ENCODE assay signal across 2 fruit fly cellular contexts in the genomic region with DNA sequence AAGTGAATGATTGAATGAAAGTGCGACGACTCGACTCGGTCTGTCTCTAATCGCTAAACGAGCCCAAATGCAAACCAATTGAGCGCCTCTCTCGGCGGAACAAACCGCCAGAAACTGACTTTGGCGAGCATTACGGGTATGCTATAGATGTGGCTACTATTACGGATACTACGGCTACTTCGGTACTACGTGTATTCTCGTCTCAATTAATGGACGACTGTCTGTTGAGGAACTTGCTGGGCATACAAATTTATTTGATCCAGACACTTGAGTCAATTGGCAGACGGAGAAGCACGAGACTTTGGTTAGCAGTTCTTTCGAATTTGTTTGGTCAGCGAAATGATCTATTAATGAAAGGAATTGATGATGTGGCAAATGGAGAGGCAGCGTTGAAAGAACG.
TF ChIP-seq lines count a peak whose summit lies in the region.

No protein-coding gene starts in this region.

- TF ChIP-seq CTCF in whole organism, embryonic (GFP tag; optimal IDR thresholded peaks at IDR 0.05; lab: Kevin White, UChicago) = no peak

TF ChIP-seq in whole organism, adult, 20 proteins besides CTCF, POLR2A, EP300 and RAD21:
- peak; percentile 11 for TF ChIP-seq kay (GFP tag; lab: Kevin White, UChicago; ENCODE audit: borderline replicate concordance)
- TF ChIP-seq tj (GFP tag; optimal IDR thresholded peaks at IDR 0.05; lab: Kevin White, UChicago) = peak; percentile 89
- no peak for TF ChIP-seq CG11617 (GFP tag; optimal IDR thresholded peaks at IDR 0.05; lab: Kevin White, UChicago)

TF ChIP-seq in whole organism, embryonic, 481 proteins besides CTCF, POLR2A, EP300 and RAD21:
- TF ChIP-seq Poxn (GFP tag; IDR thresholded peaks at IDR 0.05; lab: Robert Waterston, UW) (no peak), HmgD (GFP tag; optimal IDR thresholded peaks at IDR 0.05; lab: Kevin White, UChicago) (no peak), CG9727 (GFP tag; optimal IDR thresholded peaks at IDR 0.05; lab: Kevin White, UChicago) (no peak), Xrp1 (GFP tag; IDR thresholded peaks at IDR 0.05; lab: Robert Waterston, UW) (no peak), nerfin-2 (GFP tag; IDR thresholded peaks at IDR 0.05; lab: Robert Waterston, UW; ENCODE audit: partially characterized antibody) (no peak), Meics (GFP tag; optimal IDR thresholded peaks at IDR 0.05; lab: Kevin White, UChicago) (peak; percentile 71), nau (GFP tag; optimal IDR thresholded peaks at IDR 0.05; lab: Kevin White, UChicago) (no peak), Xbp1 (GFP tag; optimal IDR thresholded peaks at IDR 0.05; lab: Kevin White, UChicago) (no peak), seq (GFP tag; IDR thresholded peaks at IDR 0.05; lab: Robert Waterston, UW) (no peak), Pdp1 (GFP tag; optimal IDR thresholded peaks at IDR 0.05; lab: Kevin White, UChicago) (peak in 1 of 2 experiments; percentile 22), wdn (GFP tag; IDR thresholded peaks at IDR 0.05; lab: Robert Waterston, UW) (no peak), CG7271 (tag; optimal IDR thresholded peaks at IDR 0.05; lab: Kevin White, UChicago) (no peak), lmd (GFP tag; IDR thresholded peaks at IDR 0.05; lab: Robert Waterston, UW) (no peak), Abd-B (GFP tag; optimal IDR thresholded peaks at IDR 0.05; lab: Kevin White, UChicago) (no peak), CoRest (tag; optimal IDR thresholded peaks at IDR 0.05; lab: Kevin White, UChicago) (no peak), CG8290 (GFP tag; optimal IDR thresholded peaks at IDR 0.05; lab: Kevin White, UChicago) (no peak), CG8290 (tag; optimal IDR thresholded peaks at IDR 0.05; lab: Kevin White, UChicago) (no peak), gem (tag; optimal IDR thresholded peaks at IDR 0.05; lab: Kevin White, UChicago) (peak; percentile 10), Neu2 (GFP tag; optimal IDR thresholded peaks at IDR 0.05; lab: Kevin White, UChicago; ENCODE audit: borderline replicate concordance) (no peak), psq (GFP tag; optimal IDR thresholded peaks at IDR 0.05; lab: Kevin White, UChicago) (no peak), CG1602 (GFP tag; optimal IDR thresholded peaks at IDR 0.05; lab: Kevin White, UChicago) (no peak), cwo (GFP tag; optimal IDR thresholded peaks at IDR 0.05; lab: Kevin White, UChicago) (peak; percentile 58), CG11093 (GFP tag; IDR thresholded peaks at IDR 0.05; lab: Robert Waterston, UW) (no peak), Lhr (GFP tag; optimal IDR thresholded peaks at IDR 0.05; lab: Kevin White, UChicago) (no peak), Jarid2 (GFP tag; optimal IDR thresholded peaks at IDR 0.05; lab: Kevin White, UChicago) (no peak), Sry-δ (GFP tag; optimal IDR thresholded peaks at IDR 0.05; lab: Kevin White, UChicago) (no peak), Ptx1 (GFP tag; IDR thresholded peaks at IDR 0.05; lab: Robert Waterston, UW) (no peak), HmgZ (tag; optimal IDR thresholded peaks at IDR 0.05; lab: Kevin White, UChicago) (no peak), tap (tag; optimal IDR thresholded peaks at IDR 0.05; lab: Kevin White, UChicago) (no peak)

Comparison
In these comparisons a context has a peak if more than half of its experiments do, and no peak if none do; other contexts are left out.
1. Of the 1 proteins assayed by ChIP-seq in both whole organism, embryonic and whole organism, adult: peak only in whole organism, embryonic: none; only in whole organism, adult: kay; in both: none; in neither: 0.